Worm (Caenorhabditis elegans) whole organism, early embryonic: ENCODE measurements around the gene cex-2.

ENCODE experiments used
- B0310.2 ChIP-seq: sonication (generic microtip); optimal IDR thresholded peaks from 2 replicates; lab custom pipeline; 2016; ENCODE audit warnings: mild to moderate bottlenecking, missing genetic modification characterization, missing compliant biosample characterization
- F13C5.2 ChIP-seq: sonication (generic microtip); optimal IDR thresholded peaks from 2 replicates; lab custom pipeline; 2017; ENCODE audit warnings: mild to moderate bottlenecking, missing genetic modification characterization, inconsistent platforms, missing compliant biosample characterization
- ama-1 ChIP-seq: fragments of 150-350 bp; optimal IDR thresholded peaks from 2 replicates; lab custom pipeline; 2014
- ceh-13 ChIP-seq: fragments of 200-800 bp; sonication (Bioruptor generic); optimal IDR thresholded peaks from 2 replicates; lab custom pipeline; 2018; ENCODE audit warnings: mild to moderate bottlenecking, missing genetic modification characterization, missing compliant biosample characterization
- ceh-36 ChIP-seq: sonication (generic microtip); optimal IDR thresholded peaks from 2 replicates; lab custom pipeline; 2016; ENCODE audit warnings: missing genetic modification characterization, inconsistent platforms, missing compliant biosample characterization
- ets-7 ChIP-seq: sonication (generic microtip); optimal IDR thresholded peaks from 2 replicates; lab custom pipeline; 2016; ENCODE audit warnings: missing genotype, missing genetic modification characterization, missing compliant biosample characterization
- flt-1 ChIP-seq: fragments of 200-800 bp; sonication (Bioruptor generic); IDR thresholded peaks from 2 replicates; pipeline ENCODE4 v1.3.6; 2022; ENCODE audit warnings: missing genetic modification characterization, missing compliant biosample characterization
- hmbx-1 ChIP-seq: sonication (generic microtip); optimal IDR thresholded peaks from 2 replicates; lab custom pipeline; 2016; ENCODE audit warnings: mild to moderate bottlenecking, missing genetic modification characterization, missing compliant biosample characterization
- hmg-4 ChIP-seq: fragments of 200-800 bp; sonication (Bioruptor generic); optimal IDR thresholded peaks from 2 replicates; lab custom pipeline; 2018; ENCODE audit warnings: mild to moderate bottlenecking, missing genetic modification characterization, missing compliant biosample characterization
- pes-1 ChIP-seq: fragments of 200-800 bp; sonication (Bioruptor generic); IDR thresholded peaks from 2 replicates; pipeline ENCODE4 v1.3.6; 2022; ENCODE audit warnings: missing genetic modification reagents, missing genetic modification characterization, missing compliant biosample characterization
- sea-1 ChIP-seq: fragments of 200-800 bp; sonication (Bioruptor generic); conservative IDR thresholded peaks from 2 replicates; pipeline ENCODE4 v1.3.6; 2022; ENCODE audit warnings: missing genetic modification characterization, missing compliant biosample characterization
- tbx-37 ChIP-seq: fragments of 200-800 bp; sonication (Bioruptor generic); conservative IDR thresholded peaks from 2 replicates; pipeline ENCODE4 v1.3.6; 2022; ENCODE audit warnings: missing genetic modification reagents, missing genetic modification characterization, missing compliant biosample characterization
- tra-4 ChIP-seq: sonication (generic microtip); optimal IDR thresholded peaks from 2 replicates; lab custom pipeline; 2017; ENCODE audit warnings: missing genetic modification characterization, missing compliant biosample characterization

- TF ChIP-seq F13C5.2 (tag; lab: Kevin White, UChicago) (peak; percentile 26), ama-1 (lab: Kevin White, UChicago) (no peak), hmg-4 (GFP tag; lab: Kevin White, UChicago) (no peak), ets-7 (tag; lab: Kevin White, UChicago) (no peak), B0310.2 (tag; lab: Kevin White, UChicago) (no peak), tra-4 (no peak), sea-1 (no peak), ceh-36 (tag; lab: Kevin White, UChicago) (no peak), hmbx-1 (tag; lab: Kevin White, UChicago) (no peak), pes-1 (GFP tag; lab: Robert Waterston, UW) (no peak), ceh-13 (no peak), flt-1 (no peak), tbx-37 (no peak)
Observed at ce11 chrII:7860221-7860928, 25.2 kb upstream of the cex-2 start, which contains the start of gene lin-5.
